Fruit fly (Drosophila melanogaster): ENCODE measurements around the gene Set.
A peak's percentile ranks its signal among the peaks of the same experiment; 100 is the strongest.

The Set gene

dm6 chr3R:15229329-15229876, 33.9 kb upstream of the Set start, which contains the start of the genes Art3 and mRpS10 (continued):
- TF ChIP-seq C15 (GFP tag; IDR thresholded peaks at IDR 0.05) (peak; percentile 100), Vsx1 (GFP tag; optimal IDR thresholded peaks at IDR 0.05) (peak; percentile 99), maf-S (GFP tag; optimal IDR thresholded peaks at IDR 0.05) (peak; percentile 100), vfl (GFP tag; optimal IDR thresholded peaks at IDR 0.05) (peak; percentile 99), en (GFP tag; optimal IDR thresholded peaks at IDR 0.05) (peak; percentile 100), Tbp (GFP tag; optimal IDR thresholded peaks at IDR 0.05) (no peak), aop (GFP tag; IDR thresholded peaks at IDR 0.05) (peak; percentile 98), CG9876 (GFP tag; optimal IDR thresholded peaks at IDR 0.05) (peak; percentile 99), gfzf (GFP tag; optimal IDR thresholded peaks at IDR 0.05) (peak; percentile 89), ham (GFP tag; IDR thresholded peaks at IDR 0.05) (peak; percentile 100), B-H1 (GFP tag; IDR thresholded peaks at IDR 0.05) (peak; percentile 100), br (optimal IDR thresholded peaks at IDR 0.05) (no peak), Hey (tag; optimal IDR thresholded peaks at IDR 0.05) (peak; percentile 99), CG4707 (GFP tag; optimal IDR thresholded peaks at IDR 0.05) (peak; percentile 98), CG12942 (GFP tag; optimal IDR thresholded peaks at IDR 0.05) (peak; percentile 100), CG15073 (GFP tag; optimal IDR thresholded peaks at IDR 0.05) (peak; percentile 96), tio (GFP tag; optimal IDR thresholded peaks at IDR 0.05) (peak; percentile 100), Dp (GFP tag; optimal IDR thresholded peaks at IDR 0.05) (peak; percentile 68), tup (GFP tag; optimal IDR thresholded peaks at IDR 0.05) (peak; percentile 98), HLHmδ (GFP tag; optimal IDR thresholded peaks at IDR 0.05) (no peak), tna (GFP tag; IDR thresholded peaks at IDR 0.05; ENCODE audit: partially characterized antibody) (0 out of 2 replicates have a peak, but pooled peaks have one; percentile 10)

dm6 chr3R:15230285-15230684, 33.1 kb upstream of the Set start, which contains the start of gene CG34316:
Gene CG34316, plus strand, starts transcription at chr3R:15230585.
- TF ChIP-seq Dip3 (GFP tag; optimal IDR thresholded peaks at IDR 0.05) (no peak), sug (tag; optimal IDR thresholded peaks at IDR 0.05) (peak; percentile 55), CG4854 (GFP tag; optimal IDR thresholded peaks at IDR 0.05) (no peak), exex (tag; optimal IDR thresholded peaks at IDR 0.05) (peak; percentile 30), Drgx (GFP tag; IDR thresholded peaks at IDR 0.05) (no peak), ranshi (GFP tag; IDR thresholded peaks at IDR 0.05) (no peak)

- TF ChIP-seq mirr (GFP tag; optimal IDR thresholded peaks at IDR 0.05) (peak; percentile 81), sug (tag; optimal IDR thresholded peaks at IDR 0.05) (peak; percentile 100), maf-S (GFP tag; optimal IDR thresholded peaks at IDR 0.05) (no peak), CG43689 (GFP tag; IDR thresholded peaks at IDR 0.05) (no peak), CG18262 (tag; optimal IDR thresholded peaks at IDR 0.05) (no peak), Asciz (GFP tag; optimal IDR thresholded peaks at IDR 0.05) (peak; percentile 16), cwo (GFP tag; optimal IDR thresholded peaks at IDR 0.05) (peak; percentile 1), CG9797 (GFP tag; optimal IDR thresholded peaks at IDR 0.05) (no peak), repo (GFP tag; optimal IDR thresholded peaks at IDR 0.05) (no peak), CG10654 (GFP tag; optimal IDR thresholded peaks at IDR 0.05) (no peak), klu (GFP tag; IDR thresholded peaks at IDR 0.05) (no peak), sob (GFP tag; IDR thresholded peaks at IDR 0.05) (no peak), ap (GFP tag; IDR thresholded peaks at IDR 0.05) (no peak), tin (GFP tag; optimal IDR thresholded peaks at IDR 0.05) (no peak), CG7928 (GFP tag; optimal IDR thresholded peaks at IDR 0.05) (no peak), CG2129 (GFP tag; IDR thresholded peaks at IDR 0.05; ENCODE audit: partially characterized antibody) (no peak), exex (tag; optimal IDR thresholded peaks at IDR 0.05) (peak; percentile 99), ato (GFP tag; IDR thresholded peaks at IDR 0.05; ENCODE audit: partially characterized antibody) (no peak), Dfd (GFP tag; optimal IDR thresholded peaks at IDR 0.05) (no peak), Poxn (GFP tag; IDR thresholded peaks at IDR 0.05) (no peak), CG10979 (tag; optimal IDR thresholded peaks at IDR 0.05) (no peak), gro (GFP tag; optimal IDR thresholded peaks at IDR 0.05) (peak; percentile 7), CG13296 (GFP tag; optimal IDR thresholded peaks at IDR 0.05) (peak; percentile 53), inv (GFP tag; IDR thresholded peaks at IDR 0.05; ENCODE audit: partially characterized antibody) (no peak), btn (GFP tag; optimal IDR thresholded peaks at IDR 0.05) (no peak)
These were observed 31.7 kb upstream of the Set start for dm6 chr3R:15231635-15232138.

Data from whole organism, embryonic.